Worm (Caenorhabditis elegans) whole organism, late embryonic: ENCODE measurements around the gene T20G5.8.
"Not testable (repeated sequence)": the region's sequence is repeated elsewhere in the genome, so short reads cannot be mapped to it uniquely, and the experiment has no call there.

Source experiments
- C08G9.2 ChIP-seq: sonication (generic microtip); optimal IDR thresholded peaks from 2 replicates; lab custom pipeline; 2016; ENCODE audit warnings: mild to moderate bottlenecking, missing genetic modification characterization, moderate library complexity, missing compliant biosample characterization
- K02D7.2 ChIP-seq: sonication (generic microtip); optimal IDR thresholded peaks from 2 replicates; lab custom pipeline; 2017; ENCODE audit warnings: mild to moderate bottlenecking, missing genetic modification characterization, missing compliant biosample characterization
- T23F11.4 ChIP-seq: fragments of 200-800 bp; sonication (Bioruptor generic); optimal IDR thresholded peaks from 2 replicates; lab custom pipeline; 2018; ENCODE audit warnings: mild to moderate bottlenecking, missing genetic modification characterization, missing compliant biosample characterization
- ceh-19 ChIP-seq: fragments of 200-800 bp; sonication (Bioruptor generic); optimal IDR thresholded peaks from 2 replicates; lab custom pipeline; 2018; ENCODE audit warnings: mild to moderate bottlenecking, missing genetic modification characterization, missing compliant biosample characterization
- ceh-24 ChIP-seq: sonication (generic microtip); optimal IDR thresholded peaks from 2 replicates; lab custom pipeline; 2016; ENCODE audit warnings: mild to moderate bottlenecking, missing genetic modification characterization, missing compliant biosample characterization
- ceh-31 ChIP-seq: sonication (generic microtip); optimal IDR thresholded peaks from 2 replicates; lab custom pipeline; 2016; ENCODE audit warnings: missing genetic modification characterization, missing compliant biosample characterization
- ceh-45 ChIP-seq: fragments of 200-800 bp; sonication (Bioruptor generic); IDR thresholded peaks from 2 replicates; pipeline ENCODE4 v1.3.6; 2022; ENCODE audit warnings: missing genetic modification reagents, missing genetic modification characterization, missing compliant biosample characterization
- ceh-6 ChIP-seq: fragments of 200-800 bp; sonication (Bioruptor generic); optimal IDR thresholded peaks from 2 replicates; lab custom pipeline; 2018; ENCODE audit warnings: mild to moderate bottlenecking, missing genetic modification characterization, missing compliant biosample characterization
- che-1 ChIP-seq: sonication (generic microtip); optimal IDR thresholded peaks from 2 replicates; lab custom pipeline; 2016; ENCODE audit warnings: mild to moderate bottlenecking, missing genetic modification characterization, missing compliant biosample characterization
- dmd-4 ChIP-seq: sonication (generic microtip); optimal IDR thresholded peaks from 2 replicates; lab custom pipeline; 2016; ENCODE audit warnings: borderline replicate concordance, missing genetic modification characterization, missing compliant biosample characterization
- elt-2 ChIP-seq: sonication (generic microtip); optimal IDR thresholded peaks from 2 replicates; lab custom pipeline; 2016; ENCODE audit warnings: missing genetic modification reagents, missing genetic modification characterization, missing compliant biosample characterization
- fkh-10 ChIP-seq: fragments of 150-350 bp; optimal IDR thresholded peaks from 2 replicates; lab custom pipeline; 2014; ENCODE audit warnings: missing biosample characterization, missing genetic modification reagents, missing genetic modification characterization
- fkh-6 ChIP-seq: sonication (generic microtip); optimal IDR thresholded peaks from 2 replicates; lab custom pipeline; 2016; ENCODE audit warnings: missing genetic modification characterization, missing compliant biosample characterization
- gmeb-2 ChIP-seq: sonication (generic microtip); optimal IDR thresholded peaks from 2 replicates; lab custom pipeline; 2016; ENCODE audit warnings: missing genetic modification characterization, inconsistent platforms, missing compliant biosample characterization
- hlh-13 ChIP-seq: fragments of 200-800 bp; sonication (Bioruptor generic); optimal IDR thresholded peaks from 2 replicates; lab custom pipeline; 2018; ENCODE audit warnings: mild to moderate bottlenecking, missing genetic modification characterization, missing compliant biosample characterization
- hlh-15 ChIP-seq: sonication (generic microtip); optimal IDR thresholded peaks from 2 replicates; lab custom pipeline; 2016; ENCODE audit warnings: missing genetic modification characterization, missing compliant biosample characterization
- hlh-6 ChIP-seq: sonication (generic microtip); optimal IDR thresholded peaks from 2 replicates; lab custom pipeline; 2016; ENCODE audit warnings: missing genotype, missing genetic modification characterization, missing compliant biosample characterization
- lim-6 ChIP-seq: sonication (generic microtip); optimal IDR thresholded peaks from 2 replicates; lab custom pipeline; 2016; ENCODE audit warnings: missing genetic modification characterization, missing compliant biosample characterization
- madf-2 ChIP-seq: sonication (generic microtip); optimal IDR thresholded peaks from 2 replicates; lab custom pipeline; 2017; ENCODE audit warnings: missing genetic modification characterization, missing compliant biosample characterization
- mec-3 ChIP-seq: sonication (generic microtip); optimal IDR thresholded peaks from 2 replicates; lab custom pipeline; 2016; ENCODE audit warnings: borderline replicate concordance, missing genetic modification characterization, missing compliant biosample characterization
- nfya-1 ChIP-seq: sonication (generic microtip); optimal IDR thresholded peaks from 2 replicates; lab custom pipeline; 2017; ENCODE audit warnings: missing genetic modification characterization, mild to moderate bottlenecking, missing compliant biosample characterization, antibody characterized with exemption, moderate library complexity
- nhr-232 ChIP-seq: sonication (generic microtip); optimal IDR thresholded peaks from 2 replicates; lab custom pipeline; 2016; ENCODE audit warnings: missing genetic modification characterization, missing compliant biosample characterization
- npax-4 ChIP-seq: sonication (generic microtip); optimal IDR thresholded peaks from 2 replicates; lab custom pipeline; 2016; ENCODE audit warnings: missing genetic modification characterization, missing compliant biosample characterization
- odd-2 ChIP-seq: sonication (generic microtip); optimal IDR thresholded peaks from 2 replicates; lab custom pipeline; 2017; ENCODE audit warnings: antibody characterized with exemption, mild to moderate bottlenecking, missing genetic modification characterization, missing compliant biosample characterization
- pax-1 ChIP-seq: fragments of 150-350 bp; optimal IDR thresholded peaks from 2 replicates; lab custom pipeline; 2014; ENCODE audit warnings: missing biosample characterization, missing genetic modification characterization
- pha-4 ChIP-seq: fragments of 150-350 bp; optimal IDR thresholded peaks from 2 replicates; lab custom pipeline; 2018; ENCODE audit warnings: missing biosample characterization, missing genetic modification reagents, missing genetic modification characterization
- pqm-1 ChIP-seq: sonication (generic microtip); optimal IDR thresholded peaks from 2 replicates; lab custom pipeline; 2016; ENCODE audit warnings: missing genetic modification characterization, missing compliant biosample characterization
- pros-1 ChIP-seq: fragments of 150-350 bp; optimal IDR thresholded peaks from 2 replicates; lab custom pipeline; 2014; ENCODE audit warnings: missing biosample characterization, missing genetic modification reagents, missing genetic modification characterization
- rnt-1 ChIP-seq: sonication (generic microtip); optimal IDR thresholded peaks from 2 replicates; lab custom pipeline; 2016; ENCODE audit warnings: missing genetic modification characterization, missing compliant biosample characterization
- sdc-2 ChIP-seq: sonication (generic microtip); optimal IDR thresholded peaks from 2 replicates; lab custom pipeline; 2016; ENCODE audit warnings: missing genotype, missing genetic modification characterization, missing compliant biosample characterization
- sox-4 ChIP-seq: sonication (generic microtip); optimal IDR thresholded peaks from 2 replicates; lab custom pipeline; 2017; ENCODE audit warnings: mild to moderate bottlenecking, missing genetic modification characterization, inconsistent platforms, missing compliant biosample characterization
- syd-9 ChIP-seq: sonication (generic microtip); optimal IDR thresholded peaks from 2 replicates; lab custom pipeline; 2016; ENCODE audit warnings: mild to moderate bottlenecking, missing genetic modification characterization, moderate library complexity, missing compliant biosample characterization
- unc-3 ChIP-seq, 2 experiments: fragments of 200-800 bp in 1 of 2; sonication (Bioruptor generic) in 1 of 2; sonication (generic microtip) in 1 of 2; conservative IDR thresholded peaks in 1 of 2; optimal IDR thresholded peaks in 1 of 2; 2 replicates each; pipeline versions ENCODE4 v1.3.6 to Lab custom; 2016 to 2022; ENCODE audit warnings: missing compliant biosample characterization in 2 of 2, missing genetic modification characterization in 2 of 2, missing genetic modification reagents in 1 of 2
- unc-42 ChIP-seq: sonication (generic microtip); optimal IDR thresholded peaks from 2 replicates; lab custom pipeline; 2016; ENCODE audit warnings: missing genotype, missing genetic modification characterization, missing compliant biosample characterization
- unc-55 ChIP-seq: sonication (generic microtip); optimal IDR thresholded peaks from 2 replicates; lab custom pipeline; 2017; ENCODE audit warnings: missing biosample characterization, missing genetic modification reagents, missing genetic modification characterization
- unc-86 ChIP-seq: sonication (generic microtip); optimal IDR thresholded peaks from 2 replicates; lab custom pipeline; 2016; ENCODE audit warnings: missing genetic modification characterization, missing compliant biosample characterization
- zip-5 ChIP-seq: sonication (generic microtip); optimal IDR thresholded peaks from 2 replicates; lab custom pipeline; 2016; ENCODE audit warnings: missing genetic modification characterization, missing compliant biosample characterization

T20G5.8 gene

ce11 chrIII:10216585-10217278, 17.6 kb downstream of the T20G5.8 start, which contains the start of gene cts-1 (continued):
- TF ChIP-seq ceh-31 = no peak
- no peak for TF ChIP-seq dmd-4 (tag; lab: Kevin White, UChicago)
- TF ChIP-seq fkh-6 (tag; lab: Kevin White, UChicago) = no peak
- no peak for TF ChIP-seq K02D7.2 (tag; lab: Kevin White, UChicago)
- TF ChIP-seq sox-4 (tag; lab: Kevin White, UChicago) = no peak
- no peak for TF ChIP-seq pax-1 (tag; lab: Kevin White, UChicago)
- peak; percentile 50 for TF ChIP-seq pqm-1 (tag; lab: Kevin White, UChicago)
- no peak for TF ChIP-seq odd-2 (tag; lab: Kevin White, UChicago)
- TF ChIP-seq unc-86 = no peak
- no peak for TF ChIP-seq pha-4 (tag; lab: Kevin White, UChicago)
- TF ChIP-seq unc-55 = peak; percentile 10
- TF ChIP-seq T23F11.4 (GFP tag; lab: Kevin White, UChicago) = no peak
- no peak for TF ChIP-seq ceh-19
- TF ChIP-seq ceh-45 (GFP tag; lab: Robert Waterston, UW) = no peak
- no peak for TF ChIP-seq syd-9 (tag; lab: Kevin White, UChicago)
- TF ChIP-seq pros-1 (tag; lab: Kevin White, UChicago) = no peak
- no peak for TF ChIP-seq mec-3
- TF ChIP-seq C08G9.2 (tag; lab: Kevin White, UChicago) = no peak
- no peak for TF ChIP-seq ceh-24
- TF ChIP-seq sdc-2 (tag; lab: Kevin White, UChicago) = no peak
- TF ChIP-seq npax-4 (tag; lab: Kevin White, UChicago) = no peak
- TF ChIP-seq hlh-15 (tag; lab: Kevin White, UChicago) = no peak
- TF ChIP-seq gmeb-2 (tag; lab: Kevin White, UChicago) = no peak
- peak; percentile 56 for TF ChIP-seq rnt-1
- no peak for TF ChIP-seq lim-6 (tag; lab: Kevin White, UChicago)
- TF ChIP-seq madf-2 (tag; lab: Kevin White, UChicago) = no peak
- TF ChIP-seq hlh-13 (GFP tag; lab: Kevin White, UChicago) = no peak
- TF ChIP-seq, all 69 proteins: peak for 10

- TF ChIP-seq ceh-31 (peak; percentile 31), fkh-10 (GFP tag; lab: Kevin White, UChicago) (no peak), elt-2 (tag; lab: Kevin White, UChicago) (peak; percentile 5), nfya-1 (tag; lab: Kevin White, UChicago) (peak; percentile 77), unc-42 (tag; lab: Kevin White, UChicago) (peak; percentile 37)
Measured at ce11 chrIII:10218587-10218986, 19.4 kb downstream of the T20G5.8 start, which contains the start of the genes rde-4 and cox-14. TSS of gene rde-4 (minus strand) at chrIII:10218646. TSS of gene cox-14 (plus strand) at chrIII:10218942.

ce11 chrIII:10221860-10222259, 22.7 kb downstream of the T20G5.8 start, which contains the start of gene Y70G10A.4:
TSS of gene Y70G10A.4 (plus strand) at chrIII:10222160.
- not testable (repeated sequence) for TF ChIP-seq ceh-6 (GFP tag; lab: Kevin White, UChicago); pros-1 (tag; lab: Kevin White, UChicago); unc-3 (GFP tag; conservative IDR thresholded peaks at IDR 0.05; lab: Robert Waterston, UW); unc-3 (tag; optimal IDR thresholded peaks at IDR 0.05; lab: Kevin White, UChicago)

- TF ChIP-seq nhr-232 (tag; lab: Kevin White, UChicago) (no peak), zip-5 (tag; lab: Kevin White, UChicago) (no peak), che-1 (no peak), lim-6 (tag; lab: Kevin White, UChicago) (no peak), unc-3 (GFP tag; conservative IDR thresholded peaks at IDR 0.05; lab: Robert Waterston, UW) (no peak), unc-3 (tag; optimal IDR thresholded peaks at IDR 0.05; lab: Kevin White, UChicago) (no peak), syd-9 (tag; lab: Kevin White, UChicago) (no peak), hlh-6 (tag; lab: Kevin White, UChicago) (no peak), hlh-15 (tag; lab: Kevin White, UChicago) (no peak), hlh-13 (GFP tag; lab: Kevin White, UChicago) (no peak), pha-4 (tag; lab: Kevin White, UChicago) (no peak)
Measured at ce11 chrIII:10231641-10232040, 32.5 kb downstream of the T20G5.8 start.
